Worm (Caenorhabditis elegans) whole organism, L2 larva: ENCODE data around the gene tpra-1.
A peak's percentile ranks its signal among the peaks of the same experiment; 100 is the strongest.

Source experiments
- C34F6.9 ChIP-seq: fragments of 150-350 bp; optimal IDR thresholded peaks from 2 replicates; lab custom pipeline; 2014; ENCODE audit warnings: missing biosample characterization, missing genetic modification characterization
- F13H6.1 ChIP-seq: sonication (generic microtip); optimal IDR thresholded peaks from 2 replicates; lab custom pipeline; 2016; ENCODE audit warnings: missing genetic modification characterization, missing compliant biosample characterization
- R02D3.7 ChIP-seq: fragments of 150-350 bp; optimal IDR thresholded peaks from 2 replicates; lab custom pipeline; 2014; ENCODE audit warnings: missing biosample characterization, missing genetic modification characterization
- Y55F3AM.14 ChIP-seq: fragments of 200-800 bp; sonication (Bioruptor generic); optimal IDR thresholded peaks from 2 replicates; lab custom pipeline; 2018; ENCODE audit warnings: mild to moderate bottlenecking, missing genetic modification characterization, missing compliant biosample characterization
- alr-1 ChIP-seq: fragments of 150-350 bp; optimal IDR thresholded peaks from 2 replicates; lab custom pipeline; 2014; ENCODE audit warnings: missing biosample characterization, missing genetic modification characterization
- aly-2 ChIP-seq: fragments of 150-350 bp; optimal IDR thresholded peaks from 2 replicates; lab custom pipeline; 2014; ENCODE audit warnings: missing biosample characterization, missing genetic modification characterization
- ama-1 ChIP-seq: fragments of 150-350 bp; optimal IDR thresholded peaks from 2 replicates; lab custom pipeline; 2018; ENCODE audit warnings: inconsistent platforms
- ceh-16 ChIP-seq: fragments of 150-350 bp; optimal IDR thresholded peaks from 2 replicates; lab custom pipeline; 2014; ENCODE audit warnings: missing biosample characterization, missing genetic modification characterization
- ceh-82 ChIP-seq: fragments of 150-350 bp; optimal IDR thresholded peaks from 2 replicates; lab custom pipeline; 2014; ENCODE audit warnings: missing biosample characterization, missing genetic modification characterization
- crh-2 ChIP-seq: sonication (generic microtip); optimal IDR thresholded peaks from 2 replicates; lab custom pipeline; 2017; ENCODE audit warnings: missing biosample characterization, missing genetic modification characterization
- fos-1 ChIP-seq: fragments of 150-350 bp; optimal IDR thresholded peaks from 2 replicates; lab custom pipeline; 2014; ENCODE audit warnings: missing biosample characterization, missing genetic modification characterization
- gmeb-1 ChIP-seq: fragments of 150-350 bp; optimal IDR thresholded peaks from 2 replicates; lab custom pipeline; 2014; ENCODE audit warnings: missing biosample characterization, missing genetic modification characterization
- lin-13 ChIP-seq: fragments of 150-350 bp; optimal IDR thresholded peaks from 2 replicates; lab custom pipeline; 2014; ENCODE audit warnings: missing biosample characterization, missing genetic modification reagents, missing genetic modification characterization
- lin-39 ChIP-seq: fragments of 150-350 bp; optimal IDR thresholded peaks from 2 replicates; lab custom pipeline; 2014; ENCODE audit warnings: missing biosample characterization, missing genetic modification reagents, missing genetic modification characterization
- lsy-2 ChIP-seq, 2 experiments: fragments of 150-350 bp in 1 of 2; sonication (generic microtip) in 1 of 2; optimal IDR thresholded peaks; 2 replicates each; lab custom pipeline; 2014 to 2017; ENCODE audit warnings: missing biosample characterization in 2 of 2, missing genetic modification characterization in 2 of 2
- mbf-1 ChIP-seq: sonication (generic microtip); optimal IDR thresholded peaks from 2 replicates; lab custom pipeline; 2017; ENCODE audit warnings: missing biosample characterization, missing genetic modification characterization
- nhr-10 ChIP-seq: sonication (generic microtip); optimal IDR thresholded peaks from 2 replicates; lab custom pipeline; 2017; ENCODE audit warnings: missing biosample characterization, missing genetic modification characterization
- nhr-11 ChIP-seq: fragments of 150-350 bp; optimal IDR thresholded peaks from 2 replicates; lab custom pipeline; 2014; ENCODE audit warnings: missing biosample characterization, missing genetic modification characterization
- nhr-129 ChIP-seq: fragments of 150-350 bp; optimal IDR thresholded peaks from 2 replicates; lab custom pipeline; 2014; ENCODE audit warnings: missing biosample characterization, missing genetic modification characterization
- nhr-21 ChIP-seq: fragments of 150-350 bp; optimal IDR thresholded peaks from 2 replicates; lab custom pipeline; 2014; ENCODE audit warnings: missing biosample characterization, missing genetic modification characterization
- nhr-23 ChIP-seq: fragments of 150-350 bp; optimal IDR thresholded peaks from 2 replicates; lab custom pipeline; 2014; ENCODE audit warnings: missing biosample characterization, missing genetic modification reagents, missing genetic modification characterization
- nhr-237 ChIP-seq: fragments of 150-350 bp; optimal IDR thresholded peaks from 2 replicates; lab custom pipeline; 2014; ENCODE audit warnings: missing biosample characterization, missing genetic modification characterization
- nhr-25 ChIP-seq: fragments of 150-350 bp; sonication (generic microtip); optimal IDR thresholded peaks from 3 replicates; lab custom pipeline; 2014; ENCODE audit warnings: missing biosample characterization, missing genetic modification characterization
- peb-1 ChIP-seq: fragments of 150-350 bp; optimal IDR thresholded peaks from 2 replicates; lab custom pipeline; 2014; ENCODE audit warnings: missing biosample characterization, missing genetic modification characterization
- skn-1 ChIP-seq: sonication (generic microtip); optimal IDR thresholded peaks from 2 replicates; lab custom pipeline; 2017; ENCODE audit warnings: missing biosample characterization, missing genetic modification characterization
- sma-9 ChIP-seq, 2 experiments: fragments of 150-350 bp in 1 of 2; sonication (generic microtip) in 1 of 2; optimal IDR thresholded peaks; 2 replicates each; lab custom pipeline; 2014 to 2016; ENCODE audit warnings: missing genetic modification characterization in 2 of 2, mild to moderate bottlenecking in 1 of 2, missing biosample characterization in 1 of 2, missing compliant biosample characterization in 1 of 2, missing genetic modification reagents in 1 of 2, moderate library complexity in 1 of 2
- unc-39 ChIP-seq: fragments of 150-350 bp; optimal IDR thresholded peaks from 2 replicates; lab custom pipeline; 2014; ENCODE audit warnings: missing biosample characterization, missing genetic modification characterization
- zag-1 ChIP-seq: fragments of 150-350 bp; optimal IDR thresholded peaks from 2 replicates; lab custom pipeline; 2014; ENCODE audit warnings: missing biosample characterization, missing genetic modification characterization
- ztf-11 ChIP-seq: sonication (generic microtip); optimal IDR thresholded peaks from 2 replicates; lab custom pipeline; 2017; ENCODE audit warnings: missing biosample characterization, missing genetic modification characterization
- ztf-4 ChIP-seq: fragments of 150-350 bp; optimal IDR thresholded peaks from 2 replicates; lab custom pipeline; 2014; ENCODE audit warnings: missing biosample characterization, missing genetic modification characterization

The tpra-1 gene

DNA sequence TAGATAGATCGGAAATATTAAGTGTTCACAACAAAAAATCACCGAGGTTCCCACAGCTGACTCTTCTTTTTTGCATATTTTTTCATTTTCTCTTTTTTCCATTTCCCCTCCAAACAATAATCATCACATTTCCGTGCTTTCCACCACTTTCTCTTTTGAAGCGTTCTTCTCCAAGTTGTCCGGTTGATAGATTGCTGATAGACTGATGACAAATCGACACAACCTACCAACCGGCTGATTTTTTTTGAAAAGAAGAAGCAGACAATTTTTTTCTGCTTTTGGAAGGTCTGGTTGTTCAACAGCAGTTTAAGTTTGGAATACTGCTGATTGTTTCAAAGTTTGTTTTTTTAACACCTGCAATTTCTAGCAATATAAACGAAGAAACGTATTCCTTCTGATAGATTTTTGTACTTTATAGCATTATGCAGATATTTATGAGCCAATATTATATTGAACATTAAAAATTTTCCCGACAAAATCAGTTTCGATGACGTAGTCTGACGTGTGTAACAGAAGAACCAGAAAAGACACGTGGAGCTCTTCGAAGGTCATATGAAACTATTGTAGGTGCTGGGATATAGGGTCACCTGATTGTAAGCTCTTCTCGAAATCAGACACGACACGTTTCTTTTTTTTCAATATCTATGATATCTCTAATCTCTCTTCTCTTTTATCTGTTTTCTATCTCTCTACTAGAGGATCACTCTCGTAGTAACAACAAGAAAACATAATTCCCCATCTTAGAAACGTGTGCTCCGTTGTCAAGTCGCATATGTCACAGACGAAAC is 18.4 kb downstream of the tpra-1 start:
- TF ChIP-seq sma-9 (GFP tag; optimal IDR thresholded peaks at IDR 0.05; lab: Kevin White, UChicago) (peak; percentile 36), sma-9 (tag; optimal IDR thresholded peaks at IDR 0.05; lab: Kevin White, UChicago) (no peak), F13H6.1 (tag; lab: Kevin White, UChicago) (peak; percentile 34), nhr-129 (tag; lab: Kevin White, UChicago) (peak; percentile 42), crh-2 (peak; percentile 10), ceh-16 (tag; lab: Kevin White, UChicago) (no peak), ztf-4 (tag; lab: Kevin White, UChicago) (peak; percentile 17), C34F6.9 (peak; percentile 56), lsy-2 (tag; optimal IDR thresholded peaks at IDR 0.05; lab: Kevin White, UChicago) (peak in 1 of 2 experiments; percentile 63), lin-39 (tag; lab: Kevin White, UChicago) (no peak)

DNA sequence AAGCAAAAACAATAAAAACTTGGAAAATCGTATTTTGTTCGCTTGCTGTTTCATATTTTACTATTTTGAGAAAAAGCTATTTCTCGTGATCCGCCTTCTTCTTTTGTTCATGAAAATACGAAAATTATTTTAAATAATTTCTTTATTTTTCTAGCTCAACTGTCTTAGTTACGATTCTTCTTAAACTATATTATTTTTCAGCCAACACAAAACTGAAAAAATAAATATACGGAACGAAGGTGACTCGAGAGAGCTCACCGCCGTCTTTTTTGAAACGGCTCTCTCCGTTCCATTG is 19.0 kb downstream of the tpra-1 start, which contains the start of gene pdzd-8:
Gene pdzd-8 (plus strand): TSS at position 196 of the 295 bp plus-strand sequence.
- TF ChIP-seq fos-1 (tag; lab: Kevin White, UChicago), result no peak
- no peak for TF ChIP-seq nhr-21 (tag; lab: Kevin White, UChicago)
- no peak for TF ChIP-seq skn-1 (tag; lab: Kevin White, UChicago)
- no peak for TF ChIP-seq crh-2
- TF ChIP-seq lin-39 (tag; lab: Kevin White, UChicago), result no peak
- no peak for TF ChIP-seq mbf-1 (tag; lab: Kevin White, UChicago)
- no peak for TF ChIP-seq nhr-11

DNA sequence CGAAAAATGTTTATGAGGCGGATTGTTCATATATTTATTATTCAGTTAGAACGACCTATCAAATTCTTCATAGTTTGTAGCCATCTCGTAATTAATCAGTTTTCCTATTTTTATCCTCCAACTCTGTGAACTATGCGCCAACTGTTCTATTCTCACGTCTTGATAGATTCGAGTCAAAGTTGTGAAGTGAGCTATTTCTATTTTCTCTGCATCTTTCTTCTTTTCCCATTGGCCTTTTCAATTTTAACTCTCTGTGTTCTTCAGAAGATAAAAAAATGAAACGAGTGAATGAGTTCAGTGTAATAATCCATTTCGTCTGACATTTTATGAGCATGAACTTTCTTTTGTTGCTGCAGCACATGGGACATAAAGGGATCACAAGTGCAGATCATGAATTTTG is 21.8 kb downstream of the tpra-1 start:
- TF ChIP-seq skn-1 (tag; lab: Kevin White, UChicago), result no peak
- TF ChIP-seq nhr-129 (tag; lab: Kevin White, UChicago), result peak; percentile 39
- TF ChIP-seq ceh-82 (tag; lab: Kevin White, UChicago), result no peak
- peak; percentile 32 for TF ChIP-seq C34F6.9
- TF ChIP-seq fos-1 (tag; lab: Kevin White, UChicago), result no peak
- TF ChIP-seq sma-9 (GFP tag; optimal IDR thresholded peaks at IDR 0.05; lab: Kevin White, UChicago), result peak; percentile 48
- no peak for TF ChIP-seq sma-9 (tag; optimal IDR thresholded peaks at IDR 0.05; lab: Kevin White, UChicago)
- peak in 1 of 2 experiments; percentile 61 for TF ChIP-seq lsy-2 (tag; optimal IDR thresholded peaks at IDR 0.05; lab: Kevin White, UChicago)
- no peak for TF ChIP-seq nhr-10 (tag; lab: Kevin White, UChicago)
- TF ChIP-seq R02D3.7, result no peak
- TF ChIP-seq aly-2 (tag; lab: Kevin White, UChicago), result no peak
- no peak for TF ChIP-seq nhr-237
- TF ChIP-seq ama-1 (lab: Kevin White, UChicago), result no peak
- TF ChIP-seq lin-13 (GFP tag; lab: Kevin White, UChicago), result no peak
- peak; percentile 27 for TF ChIP-seq ztf-4 (tag; lab: Kevin White, UChicago)
- TF ChIP-seq nhr-23 (tag; lab: Kevin White, UChicago), result no peak
- peak; percentile 42 for TF ChIP-seq F13H6.1 (tag; lab: Kevin White, UChicago)
- no peak for TF ChIP-seq ztf-11 (tag; lab: Kevin White, UChicago)
- TF ChIP-seq zag-1, result no peak
- TF ChIP-seq crh-2, result no peak
- no peak for TF ChIP-seq Y55F3AM.14 (GFP tag; lab: Kevin White, UChicago)

DNA sequence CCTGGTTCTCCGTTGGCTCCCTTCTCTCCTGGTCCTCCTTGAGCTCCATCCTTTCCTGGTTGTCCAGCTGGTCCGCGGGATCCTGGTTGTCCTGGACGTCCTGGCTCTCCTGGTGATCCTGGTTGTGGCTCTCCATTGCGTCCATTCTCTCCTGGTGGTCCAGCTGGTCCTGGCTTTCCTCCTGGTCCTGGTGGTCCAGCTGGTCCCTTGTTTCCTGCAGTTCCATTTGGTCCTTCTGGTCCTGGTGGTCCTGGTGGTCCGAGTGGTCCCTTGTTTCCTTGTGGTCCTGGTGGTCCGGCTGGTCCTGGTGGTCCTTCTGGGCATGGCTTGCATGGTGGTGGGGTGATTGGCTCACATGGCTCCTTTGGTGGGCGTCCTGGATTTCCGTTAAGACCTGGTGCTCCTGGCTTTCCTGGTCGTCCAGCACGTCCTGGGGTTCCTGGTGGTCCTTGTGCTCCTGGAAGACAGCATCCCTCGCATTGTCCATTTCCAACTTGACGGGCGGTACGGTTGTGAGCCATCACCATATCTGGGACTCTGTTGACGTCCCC is 22.8 kb downstream of the tpra-1 start:
- no peak for TF ChIP-seq peb-1 (tag; lab: Kevin White, UChicago)
- no peak for TF ChIP-seq gmeb-1 (tag; lab: Kevin White, UChicago)
- TF ChIP-seq ztf-4 (tag; lab: Kevin White, UChicago), result no peak
- no peak for TF ChIP-seq nhr-23 (tag; lab: Kevin White, UChicago)
- no peak for TF ChIP-seq mbf-1 (tag; lab: Kevin White, UChicago)
- no peak for TF ChIP-seq ceh-16 (tag; lab: Kevin White, UChicago)
- no peak for TF ChIP-seq alr-1 (tag; lab: Kevin White, UChicago)
- no peak for TF ChIP-seq nhr-25 (tag; lab: Kevin White, UChicago)
- TF ChIP-seq nhr-21 (tag; lab: Kevin White, UChicago), result no peak
- TF ChIP-seq unc-39 (tag; lab: Kevin White, UChicago), result no peak

DNA sequence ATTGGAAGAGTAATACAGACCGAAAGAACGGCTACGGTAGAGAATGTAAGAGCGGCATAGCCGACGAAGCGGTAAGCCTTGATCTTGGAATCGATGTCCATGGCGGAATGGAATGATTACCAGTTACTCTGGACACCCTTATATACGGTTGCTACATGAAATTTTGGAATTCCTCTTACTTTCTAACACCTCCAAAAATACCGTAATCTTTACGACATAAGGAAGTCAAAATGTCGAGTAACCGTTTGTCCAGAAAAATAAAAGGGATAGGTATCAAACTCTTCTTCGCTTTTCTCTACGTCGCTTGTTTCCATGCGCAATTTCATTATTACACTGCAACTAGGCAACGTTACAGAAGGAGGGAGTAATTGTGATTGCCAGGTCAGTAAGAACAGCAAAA is 23.4 kb downstream of the tpra-1 start, which contains the start of gene col-119:
Gene col-119 (minus strand): TSS at position 101 of the 400 bp plus-strand sequence.
- no peak for TF ChIP-seq Y55F3AM.14 (GFP tag; lab: Kevin White, UChicago)
- TF ChIP-seq ztf-4 (tag; lab: Kevin White, UChicago), result no peak
